Fruit fly (Drosophila melanogaster): ENCODE results near the gene thoc7.

The thoc7 gene

DNA sequence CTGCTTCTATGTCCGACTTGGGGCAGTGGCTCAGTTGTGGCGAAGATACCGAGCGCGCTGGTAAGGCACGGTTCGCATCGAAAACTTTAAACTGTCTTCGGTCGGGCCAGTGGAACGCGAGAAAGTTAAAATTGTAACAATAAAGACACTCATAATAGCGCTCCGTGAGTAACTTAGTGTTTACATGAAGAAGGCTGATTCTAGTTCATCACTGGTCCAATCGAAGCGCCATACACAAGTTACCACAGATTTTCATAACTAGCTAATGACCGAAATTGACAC lies 32.3 kb downstream of the thoc7 start:
- no peak for TF ChIP-seq CG8478 (optimal IDR thresholded peaks at IDR 0.05)
- no peak for TF ChIP-seq Dll (optimal IDR thresholded peaks at IDR 0.05)
- no peak for TF ChIP-seq usp (GFP tag; optimal IDR thresholded peaks at IDR 0.05)
- no peak for TF ChIP-seq psq (optimal IDR thresholded peaks at IDR 0.05)
- no peak for TF ChIP-seq pan (optimal IDR thresholded peaks at IDR 0.05)
- no peak for TF ChIP-seq EcR (GFP tag; optimal IDR thresholded peaks at IDR 0.05)

DNA sequence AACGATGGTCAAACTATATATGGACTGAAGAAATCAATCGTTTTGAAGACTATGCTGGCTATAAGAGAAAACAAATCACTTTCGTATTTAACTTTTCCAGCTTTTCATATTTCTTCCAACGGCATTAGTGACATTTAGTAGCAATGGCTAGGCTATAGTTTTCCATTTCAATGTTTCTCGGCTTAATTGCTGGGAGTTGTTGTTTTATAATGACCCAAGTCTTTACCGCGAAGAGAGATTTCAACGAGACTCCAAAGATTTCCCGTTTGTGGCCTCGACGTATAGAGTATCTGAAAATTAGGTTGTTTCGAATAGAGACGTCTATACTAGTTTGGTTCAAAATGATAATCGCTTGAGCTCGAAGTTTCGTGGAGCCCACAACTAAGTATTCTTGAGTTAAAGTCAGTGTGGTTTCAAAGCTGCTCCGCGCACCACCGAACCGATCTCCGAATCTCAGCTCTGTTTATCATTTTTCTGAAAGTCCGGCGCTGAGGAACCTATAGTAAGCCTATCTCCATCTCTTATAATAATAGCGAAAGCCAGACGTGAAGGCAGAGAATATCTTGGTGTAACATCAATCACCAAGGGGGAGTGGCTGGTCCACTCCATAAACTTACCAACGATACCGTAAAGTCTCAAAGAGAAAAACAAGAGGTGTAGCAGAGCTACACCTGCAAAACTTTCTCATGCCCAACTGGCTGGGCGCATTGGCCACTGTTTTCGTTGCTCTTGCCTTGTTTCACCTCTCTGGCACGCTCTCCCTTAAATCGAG lies 32.8 kb downstream of the thoc7 start, which contains the start of gene CG13875:
Gene CG13875 (plus strand): TSS at position 434 of the 772 bp plus-strand sequence.
- TF ChIP-seq Dll (optimal IDR thresholded peaks at IDR 0.05) (no peak), EcR (GFP tag; optimal IDR thresholded peaks at IDR 0.05) (no peak), pan (optimal IDR thresholded peaks at IDR 0.05) (no peak), usp (GFP tag; optimal IDR thresholded peaks at IDR 0.05) (no peak), CG8478 (optimal IDR thresholded peaks at IDR 0.05) (no peak), psq (optimal IDR thresholded peaks at IDR 0.05) (no peak)

DNA sequence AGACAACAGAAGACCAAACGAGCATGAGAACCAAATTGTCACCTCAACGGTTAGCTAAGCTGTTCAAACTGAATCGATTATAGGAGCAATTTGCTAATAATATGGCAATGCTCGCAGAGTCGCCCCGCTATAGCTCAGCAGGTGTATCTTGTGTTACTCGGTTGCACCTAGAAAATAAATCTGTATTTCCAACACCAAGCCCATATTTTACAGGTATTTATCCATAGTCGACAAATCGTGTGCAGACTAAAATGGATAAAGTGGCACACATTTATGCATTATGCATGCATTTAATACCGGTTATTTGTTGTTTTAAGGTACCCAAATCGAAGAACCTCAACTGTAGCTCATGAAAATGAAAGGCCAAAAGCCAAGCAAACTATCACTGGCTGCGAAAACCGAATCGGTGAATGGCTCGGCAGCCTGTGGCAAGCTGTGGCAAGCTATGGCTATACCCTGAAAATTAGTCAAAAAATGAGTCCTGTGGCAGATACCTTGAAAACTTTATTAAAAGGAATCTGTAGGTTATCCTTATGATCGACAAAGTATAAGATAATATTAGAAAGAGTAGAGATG lies 33.5 kb downstream of the thoc7 start, which contains the start of gene Vdup1:
Gene Vdup1 (minus strand): TSS at position 51 of the 576 bp plus-strand sequence.
- TF ChIP-seq CG8478 (optimal IDR thresholded peaks at IDR 0.05) = no peak
- no peak for TF ChIP-seq pan (optimal IDR thresholded peaks at IDR 0.05)
- TF ChIP-seq Dll (optimal IDR thresholded peaks at IDR 0.05) = no peak
- no peak for TF ChIP-seq usp (GFP tag; optimal IDR thresholded peaks at IDR 0.05)
- no peak for TF ChIP-seq psq (optimal IDR thresholded peaks at IDR 0.05)

DNA sequence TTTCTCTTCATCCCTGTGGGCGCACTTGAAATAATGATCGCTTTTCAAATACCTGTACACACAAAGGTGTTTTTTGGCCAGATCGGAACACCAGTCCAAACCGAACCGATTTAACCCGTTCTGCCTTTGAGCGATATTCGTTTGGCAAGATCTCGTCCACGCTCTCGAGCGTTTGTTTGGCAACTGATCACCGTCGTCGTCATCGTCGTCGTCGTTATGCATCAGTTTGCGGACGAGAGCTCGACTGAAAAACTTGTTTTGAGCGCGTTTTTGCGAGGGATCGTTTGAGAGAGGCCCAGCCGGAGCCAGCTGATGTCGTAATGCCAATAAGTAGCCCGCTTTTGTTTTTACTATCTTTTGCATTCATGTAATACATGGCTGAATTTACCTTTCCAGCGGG lies 34.0 kb downstream of the thoc7 start:
- no peak for TF ChIP-seq usp (GFP tag; optimal IDR thresholded peaks at IDR 0.05)
- TF ChIP-seq Dll (optimal IDR thresholded peaks at IDR 0.05) = no peak
- TF ChIP-seq pan (optimal IDR thresholded peaks at IDR 0.05) = no peak
- no peak for TF ChIP-seq EcR (GFP tag; optimal IDR thresholded peaks at IDR 0.05)
- no peak for TF ChIP-seq CG8478 (optimal IDR thresholded peaks at IDR 0.05)
- TF ChIP-seq psq (optimal IDR thresholded peaks at IDR 0.05) = no peak

DNA sequence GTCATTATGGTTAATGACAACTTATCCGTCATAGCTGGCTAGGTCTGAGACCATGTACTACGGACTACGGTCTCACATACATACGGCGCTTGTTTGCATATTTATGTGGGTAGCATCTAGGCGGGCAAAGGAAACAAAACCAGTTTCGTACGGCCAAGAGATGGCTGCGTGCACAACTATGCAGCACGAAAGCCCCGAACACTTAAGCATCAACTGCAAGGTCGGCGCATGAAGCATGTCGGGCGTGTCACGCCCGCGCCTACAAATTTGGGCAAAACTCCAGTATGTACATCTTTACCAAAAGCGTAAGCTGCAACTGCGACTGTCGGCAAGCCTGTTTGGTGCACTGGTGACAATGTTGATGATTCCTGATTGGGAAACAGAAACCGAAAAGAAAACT lies 34.5 kb downstream of the thoc7 start:
- TF ChIP-seq EcR (GFP tag; optimal IDR thresholded peaks at IDR 0.05) (no peak), psq (optimal IDR thresholded peaks at IDR 0.05) (no peak), Dll (optimal IDR thresholded peaks at IDR 0.05) (no peak), pan (optimal IDR thresholded peaks at IDR 0.05) (no peak), CG8478 (optimal IDR thresholded peaks at IDR 0.05) (no peak), usp (GFP tag; optimal IDR thresholded peaks at IDR 0.05) (no peak)

DNA sequence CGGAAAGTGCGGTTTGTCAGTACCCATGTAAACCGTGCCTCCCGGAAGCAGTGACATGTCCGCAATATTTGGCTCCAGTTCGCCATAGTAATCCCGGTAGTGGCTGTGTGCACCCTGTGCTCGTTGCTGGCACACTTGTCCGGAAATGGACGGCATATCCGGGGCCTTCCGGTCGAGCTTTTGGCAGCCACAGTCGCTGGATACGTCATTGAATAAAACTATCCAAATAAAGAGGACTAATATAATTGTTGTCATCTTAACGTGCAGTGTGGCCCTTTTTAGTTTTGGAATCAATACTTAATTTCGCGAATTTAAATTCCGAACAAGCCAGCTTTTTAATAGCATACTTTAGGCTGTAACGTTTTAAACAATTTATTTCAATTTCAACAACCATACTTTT lies 36.5 kb downstream of the thoc7 start, which contains the start of gene CG7049:
Gene CG7049 (minus strand): TSS at position 280 of the 400 bp plus-strand sequence.
- TF ChIP-seq psq (optimal IDR thresholded peaks at IDR 0.05) = no peak
- no peak for TF ChIP-seq CG8478 (optimal IDR thresholded peaks at IDR 0.05)
- no peak for TF ChIP-seq EcR (GFP tag; optimal IDR thresholded peaks at IDR 0.05)
- no peak for TF ChIP-seq pan (optimal IDR thresholded peaks at IDR 0.05)
- no peak for TF ChIP-seq usp (GFP tag; optimal IDR thresholded peaks at IDR 0.05)
- no peak for TF ChIP-seq Dll (optimal IDR thresholded peaks at IDR 0.05)

DNA sequence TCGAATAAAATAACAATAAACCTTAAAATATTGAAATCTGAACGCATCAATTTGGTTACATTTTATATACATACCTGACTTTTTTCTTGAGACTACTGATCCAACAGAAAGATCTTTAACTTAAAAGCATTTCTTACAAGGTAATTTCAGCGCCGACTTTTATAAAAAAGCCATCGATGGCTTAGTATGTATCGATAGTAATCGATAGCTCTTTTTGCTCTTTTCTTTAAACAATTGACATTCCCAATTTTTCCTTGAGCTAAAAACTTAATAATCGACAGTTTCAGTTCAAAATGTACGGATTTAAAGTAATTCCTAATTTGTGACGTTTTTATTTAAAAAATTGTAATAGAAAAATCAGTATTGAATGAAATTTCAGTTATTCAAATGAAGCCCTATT lies 38.0 kb downstream of the thoc7 start:
- no peak for TF ChIP-seq EcR (GFP tag; optimal IDR thresholded peaks at IDR 0.05)
- no peak for TF ChIP-seq Dll (optimal IDR thresholded peaks at IDR 0.05)
- TF ChIP-seq usp (GFP tag; optimal IDR thresholded peaks at IDR 0.05) = no peak
- no peak for TF ChIP-seq psq (optimal IDR thresholded peaks at IDR 0.05)
- no peak for TF ChIP-seq pan (optimal IDR thresholded peaks at IDR 0.05)
- no peak for TF ChIP-seq CG8478 (optimal IDR thresholded peaks at IDR 0.05)

DNA sequence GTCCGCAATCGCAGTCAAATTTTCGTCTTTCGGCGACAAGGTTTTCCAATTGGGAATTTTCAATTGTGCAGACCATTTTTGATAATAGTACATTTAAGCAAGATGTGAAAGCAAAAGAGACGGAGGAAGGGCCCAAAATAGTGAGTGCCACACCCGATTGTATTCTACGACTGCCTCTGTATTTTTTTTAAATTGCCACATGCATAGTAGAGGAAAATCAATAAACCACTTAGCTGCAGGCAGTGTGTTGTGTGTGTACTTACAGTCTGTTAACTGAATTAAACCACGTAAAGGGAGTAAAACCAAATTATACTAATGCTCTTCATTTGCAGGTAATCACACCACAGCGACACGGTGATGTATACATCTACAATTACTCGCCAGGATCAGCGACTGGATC lies 40.8 kb downstream of the thoc7 start:
- no peak for TF ChIP-seq psq (optimal IDR thresholded peaks at IDR 0.05)
- no peak for TF ChIP-seq Dll (optimal IDR thresholded peaks at IDR 0.05)
- no peak for TF ChIP-seq usp (GFP tag; optimal IDR thresholded peaks at IDR 0.05)
- TF ChIP-seq pan (optimal IDR thresholded peaks at IDR 0.05) = no peak
- TF ChIP-seq CG8478 (optimal IDR thresholded peaks at IDR 0.05) = no peak
- TF ChIP-seq EcR (GFP tag; optimal IDR thresholded peaks at IDR 0.05) = no peak

DNA sequence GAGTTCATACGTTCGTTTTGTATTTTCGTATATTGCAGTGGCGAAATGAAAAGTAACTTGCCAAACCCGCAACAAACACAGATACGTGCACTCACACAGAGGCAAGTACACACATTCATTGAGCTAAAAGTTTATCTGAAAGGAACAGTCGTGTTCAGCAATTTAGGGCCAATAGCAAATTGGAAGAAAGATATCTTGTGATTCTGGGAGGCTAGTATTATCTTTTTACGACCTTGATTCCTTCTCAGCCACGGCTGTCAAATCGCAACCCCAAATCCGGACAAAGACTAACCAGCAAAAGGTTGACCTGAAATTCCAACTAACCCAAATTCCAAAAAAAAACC lies 45.7 kb downstream of the thoc7 start:
- TF ChIP-seq pan (optimal IDR thresholded peaks at IDR 0.05) (no peak), Dll (optimal IDR thresholded peaks at IDR 0.05) (no peak), psq (optimal IDR thresholded peaks at IDR 0.05) (no peak), usp (GFP tag; optimal IDR thresholded peaks at IDR 0.05) (no peak), EcR (GFP tag; optimal IDR thresholded peaks at IDR 0.05) (no peak), CG8478 (optimal IDR thresholded peaks at IDR 0.05) (no peak)

DNA sequence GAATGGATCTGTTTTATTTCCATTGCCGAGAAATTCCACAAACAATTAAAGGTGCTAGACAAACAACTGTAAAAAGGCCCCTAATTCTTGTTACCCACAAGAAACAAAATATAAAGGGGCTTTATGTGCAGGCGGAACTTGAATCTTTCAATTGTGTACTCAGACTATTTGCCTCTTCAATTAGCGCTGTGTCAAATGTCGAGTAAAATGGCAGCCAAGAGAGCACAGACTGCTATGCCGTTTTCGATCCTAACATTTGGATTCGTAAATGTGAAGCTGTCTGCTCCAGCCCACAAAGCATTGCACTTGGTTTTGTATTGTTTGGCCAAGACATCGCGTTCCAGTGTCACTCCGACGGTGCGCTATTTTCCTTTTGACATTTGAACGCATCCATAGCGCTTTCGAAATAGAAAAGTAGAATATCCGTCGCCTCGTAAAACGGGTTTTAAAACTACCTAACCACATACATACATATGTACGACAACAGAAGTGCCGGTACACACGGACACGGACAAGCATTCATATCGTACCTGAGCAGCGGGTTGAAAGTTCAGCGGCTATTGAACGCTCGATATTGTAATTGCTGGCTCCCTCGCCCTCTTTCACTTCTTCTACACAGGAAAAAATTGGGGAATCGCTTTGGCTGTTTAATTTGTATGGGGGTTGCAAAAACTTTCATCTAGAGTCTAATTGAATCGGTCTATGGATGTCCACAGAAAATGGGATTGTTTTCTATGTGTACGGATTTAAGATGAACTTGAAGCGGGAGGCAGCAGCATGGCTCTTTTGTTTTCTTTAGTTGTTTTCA lies 46.3 kb downstream of the thoc7 start:
- TF ChIP-seq pan (optimal IDR thresholded peaks at IDR 0.05) (no peak), Dll (optimal IDR thresholded peaks at IDR 0.05) (no peak), psq (optimal IDR thresholded peaks at IDR 0.05) (no peak), usp (GFP tag; optimal IDR thresholded peaks at IDR 0.05) (no peak), CG8478 (optimal IDR thresholded peaks at IDR 0.05) (no peak), EcR (GFP tag; optimal IDR thresholded peaks at IDR 0.05) (no peak)

DNA sequence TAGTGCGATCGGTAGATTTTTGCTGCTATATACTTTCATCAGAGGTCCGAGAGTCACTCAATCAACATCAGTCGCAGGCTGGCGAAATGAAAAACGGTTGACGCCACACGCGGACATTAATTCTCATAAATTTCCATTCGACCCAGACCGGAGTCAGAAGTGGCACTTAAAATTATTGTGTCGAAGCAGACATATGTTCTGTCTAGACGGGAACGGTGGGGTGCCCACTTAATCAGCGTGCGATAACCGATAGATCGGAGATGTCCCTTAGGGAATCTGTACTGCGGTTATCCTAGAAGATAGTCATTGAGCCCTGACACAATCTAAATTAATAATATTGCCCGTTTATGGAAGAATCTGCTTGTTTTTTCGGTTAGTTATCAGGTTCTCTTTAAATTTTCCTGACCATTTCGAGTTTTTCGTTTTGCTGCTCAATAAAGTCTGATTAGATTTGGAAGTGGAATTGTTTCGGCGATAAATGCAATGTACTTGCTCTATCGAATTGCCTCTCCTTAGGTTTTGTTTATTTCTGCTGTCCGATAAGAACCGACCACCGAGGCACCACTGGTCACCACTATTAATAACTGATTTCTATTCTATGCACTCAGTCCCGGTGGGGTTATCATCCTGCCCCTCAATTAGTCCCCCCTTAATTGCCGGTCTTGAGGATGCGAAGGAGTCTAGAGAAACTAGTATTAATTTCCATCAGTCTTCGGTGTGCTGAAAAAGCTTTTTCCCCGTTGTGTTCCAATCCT lies 50.5 kb downstream of the thoc7 start:
- no peak for TF ChIP-seq pan (optimal IDR thresholded peaks at IDR 0.05)
- no peak for TF ChIP-seq CG8478 (optimal IDR thresholded peaks at IDR 0.05)
- no peak for TF ChIP-seq usp (GFP tag; optimal IDR thresholded peaks at IDR 0.05)
- TF ChIP-seq psq (optimal IDR thresholded peaks at IDR 0.05) = no peak
- TF ChIP-seq Dll (optimal IDR thresholded peaks at IDR 0.05) = no peak
- no peak for TF ChIP-seq EcR (GFP tag; optimal IDR thresholded peaks at IDR 0.05)

All from whole organism.